Fruit fly (Drosophila melanogaster) whole organism, larva: ENCODE results near the gene Ufd4.

Experiments used
- noc ChIP-seq: fragments of 200-800 bp; sonication (Bioruptor generic); optimal IDR thresholded peaks from 3 replicates; lab custom pipeline; 2019; ENCODE audit warnings: missing biosample characterization, mild to moderate bottlenecking, missing genetic modification characterization, moderate library complexity

Gene Ufd4

dm6 chr2L:10315888-10316287 lies 23.7 kb upstream of the Ufd4 start:
- TF ChIP-seq noc, result no peak

DNA sequence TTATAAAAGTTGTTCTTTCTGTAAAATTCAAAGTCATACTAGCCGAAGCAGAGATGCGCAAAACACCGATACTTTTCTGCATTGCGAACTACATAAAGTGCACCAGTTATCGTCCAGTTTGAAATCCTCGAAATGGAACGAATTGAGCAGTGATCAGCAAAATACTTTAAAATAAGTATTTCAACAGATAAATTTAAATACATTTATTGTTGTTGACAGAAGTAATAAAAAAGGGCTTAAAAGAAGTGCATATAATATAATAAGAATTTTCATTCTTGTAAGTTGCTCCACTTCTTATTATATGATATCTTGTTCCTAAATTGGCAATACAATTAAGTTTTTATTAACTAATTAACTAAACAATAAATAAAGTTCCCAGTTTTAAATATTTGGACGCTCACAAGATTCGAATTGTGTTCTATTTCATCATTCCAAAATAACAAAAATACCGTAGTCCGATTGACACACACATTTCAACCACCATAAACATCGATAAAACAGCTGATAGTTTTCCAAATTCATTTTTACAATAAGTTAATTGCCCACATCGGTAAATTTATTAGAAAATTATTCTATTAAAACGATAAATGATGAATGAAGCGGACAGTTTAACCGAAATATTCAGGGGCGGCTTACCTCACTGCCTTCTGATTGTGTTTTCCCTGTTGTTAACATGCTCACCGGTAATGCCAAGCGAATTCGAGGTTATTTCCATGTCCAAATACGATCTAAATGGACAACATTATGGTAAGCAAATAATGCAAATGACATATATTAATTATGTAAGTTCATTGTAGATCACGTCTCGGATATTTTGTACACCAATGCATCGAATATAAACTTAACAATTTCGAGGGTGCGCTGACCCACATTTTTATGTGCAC lies 22.4 kb upstream of the Ufd4 start, which contains the start of the genes Usp14 and CG4972:
Gene Usp14 (minus strand): TSS at position 70 of the 884 bp plus-strand sequence.
Gene CG4972 (plus strand): TSS at position 466 of the 884 bp plus-strand sequence.
- TF ChIP-seq noc, result no peak

DNA sequence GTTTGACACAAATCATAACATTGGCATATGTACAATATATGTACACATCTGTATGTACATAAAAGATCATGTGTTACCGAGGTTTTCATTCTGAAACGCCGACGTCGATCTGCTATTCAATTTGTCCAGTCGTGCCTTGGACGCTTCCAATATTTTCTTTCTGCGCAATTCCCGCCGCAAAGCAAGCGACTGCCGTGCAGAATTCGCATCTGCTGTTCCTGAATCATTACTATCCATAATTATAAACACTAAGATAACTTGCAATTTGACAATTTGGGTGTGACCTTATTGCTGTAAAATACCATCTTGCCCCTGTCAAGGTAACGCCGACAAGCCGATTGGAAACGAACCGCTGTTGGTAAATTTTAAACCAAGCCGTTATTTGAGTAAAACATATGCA lies 19.7 kb upstream of the Ufd4 start:
- no peak for TF ChIP-seq noc

DNA sequence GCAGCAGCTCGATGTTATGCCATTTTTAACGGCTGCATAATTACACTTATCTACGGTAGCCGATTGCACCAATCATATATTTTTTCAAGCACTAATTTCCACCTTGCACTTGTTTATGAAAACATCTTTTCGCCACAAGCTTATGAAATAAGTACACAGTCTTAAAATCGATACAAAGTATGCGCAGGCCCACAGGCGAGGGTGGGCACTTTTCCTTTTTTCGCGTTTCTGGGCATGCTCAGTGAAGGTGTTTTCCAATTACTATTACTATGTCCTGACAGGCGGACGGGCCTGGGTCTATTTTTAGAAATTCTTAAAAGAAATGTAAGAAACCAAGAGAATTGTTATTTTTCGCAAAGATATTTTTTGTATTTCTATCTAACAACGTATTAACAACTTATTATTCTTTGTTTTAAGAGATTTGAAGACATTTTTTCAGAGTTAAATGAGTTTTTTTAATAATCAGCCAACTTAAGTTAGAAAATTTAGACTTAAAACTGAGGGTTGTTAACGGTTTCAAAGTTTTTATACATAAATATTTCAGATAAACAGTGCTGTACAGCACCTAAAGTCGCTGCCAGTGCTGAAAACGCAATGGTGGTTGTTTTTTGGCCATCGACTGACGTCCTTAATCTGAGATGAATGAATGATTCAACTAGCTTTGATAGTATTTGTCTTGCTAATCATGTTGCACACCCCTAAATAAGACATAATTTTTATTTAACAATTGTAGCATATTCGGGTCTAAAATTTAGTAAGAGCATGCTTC lies 18.6 kb upstream of the Ufd4 start, which contains the start of gene Cdk5alpha:
Gene Cdk5alpha (minus strand): TSS at position 343 of the 769 bp plus-strand sequence.
- no peak for TF ChIP-seq noc

dm6 chr2L:10306518-10307260 lies 14.5 kb upstream of the Ufd4 start, which contains the start of the genes CG5390 and CG4968:
CG5390 (minus strand) TSS chr2L:10306594.
CG4968 (plus strand) TSS chr2L:10306922.
- TF ChIP-seq noc, result peak; percentile 59

DNA sequence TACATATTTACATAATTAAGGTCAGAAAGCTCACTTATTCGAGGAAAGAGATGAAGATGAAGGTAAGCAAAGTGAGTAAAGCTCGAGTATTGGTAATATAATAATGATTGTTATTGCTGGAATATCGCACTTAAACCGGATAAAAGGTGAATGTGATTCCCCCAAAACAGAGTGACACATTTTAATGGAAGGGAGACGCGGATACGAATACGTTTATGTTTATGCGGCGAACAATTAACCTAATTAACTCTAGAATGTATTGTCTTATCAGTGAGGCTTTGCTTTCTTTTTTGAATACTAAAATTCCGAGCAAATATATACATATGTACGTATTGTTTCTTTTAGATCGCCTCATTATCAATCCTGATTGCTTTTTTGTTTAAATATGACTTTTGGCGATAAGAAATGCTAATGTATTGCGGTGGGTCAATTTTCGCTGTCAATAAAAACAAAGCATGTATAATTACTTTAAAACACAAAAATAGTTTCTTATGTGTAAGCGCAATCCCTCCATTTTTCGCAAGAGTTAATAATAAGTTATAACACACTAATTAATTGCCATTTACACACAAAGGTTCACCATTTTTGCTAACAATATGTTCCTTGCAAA lies 13.5 kb upstream of the Ufd4 start:
- peak; percentile 64 for TF ChIP-seq noc

- no peak for TF ChIP-seq noc
Measured at dm6 chr2L:10303786-10304185, 11.6 kb upstream of the Ufd4 start, which contains the start of gene nmd. nmd (minus strand) TSS chr2L:10303947.

DNA sequence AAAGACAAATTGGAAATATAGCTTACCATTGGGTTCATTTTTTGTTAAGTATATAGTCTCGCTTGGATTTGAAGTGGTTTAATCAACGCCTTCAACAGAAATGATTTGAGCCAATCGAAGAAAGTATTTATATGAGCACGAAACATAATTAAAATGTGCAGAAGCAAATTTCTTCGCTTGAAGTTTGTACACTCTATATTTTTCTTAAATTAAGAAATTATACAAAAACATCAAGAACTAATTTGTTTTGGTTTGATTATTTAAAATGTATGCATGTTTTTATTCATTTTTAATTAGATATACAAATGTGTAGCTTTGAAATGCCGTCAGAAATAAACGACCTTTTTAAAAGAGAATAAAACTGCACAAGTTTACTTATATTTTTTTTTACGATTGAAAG lies 9.8 kb upstream of the Ufd4 start, which contains the start of gene CG13138:
Gene CG13138 (minus strand): TSS at position 101 of the 400 bp plus-strand sequence.
- TF ChIP-seq noc, result no peak

DNA sequence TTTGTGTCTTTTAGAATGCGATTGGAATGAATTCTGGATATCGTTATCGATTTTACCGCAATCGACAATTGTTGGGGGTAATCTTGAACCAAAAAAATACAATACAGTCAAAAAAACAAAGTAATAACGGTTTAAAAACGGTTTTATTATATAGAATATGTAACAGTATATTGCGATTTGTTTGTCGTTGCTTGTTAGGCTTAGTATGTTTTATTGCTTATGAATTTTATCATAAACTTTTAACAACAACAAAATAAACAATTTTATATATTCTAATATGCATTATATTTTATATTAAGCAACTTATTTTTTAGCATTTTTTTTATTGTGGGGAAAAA lies 7.6 kb upstream of the Ufd4 start, which contains the start of gene CYLD:
Gene CYLD (minus strand): TSS at position 38 of the 338 bp plus-strand sequence.
- no peak for TF ChIP-seq noc

DNA sequence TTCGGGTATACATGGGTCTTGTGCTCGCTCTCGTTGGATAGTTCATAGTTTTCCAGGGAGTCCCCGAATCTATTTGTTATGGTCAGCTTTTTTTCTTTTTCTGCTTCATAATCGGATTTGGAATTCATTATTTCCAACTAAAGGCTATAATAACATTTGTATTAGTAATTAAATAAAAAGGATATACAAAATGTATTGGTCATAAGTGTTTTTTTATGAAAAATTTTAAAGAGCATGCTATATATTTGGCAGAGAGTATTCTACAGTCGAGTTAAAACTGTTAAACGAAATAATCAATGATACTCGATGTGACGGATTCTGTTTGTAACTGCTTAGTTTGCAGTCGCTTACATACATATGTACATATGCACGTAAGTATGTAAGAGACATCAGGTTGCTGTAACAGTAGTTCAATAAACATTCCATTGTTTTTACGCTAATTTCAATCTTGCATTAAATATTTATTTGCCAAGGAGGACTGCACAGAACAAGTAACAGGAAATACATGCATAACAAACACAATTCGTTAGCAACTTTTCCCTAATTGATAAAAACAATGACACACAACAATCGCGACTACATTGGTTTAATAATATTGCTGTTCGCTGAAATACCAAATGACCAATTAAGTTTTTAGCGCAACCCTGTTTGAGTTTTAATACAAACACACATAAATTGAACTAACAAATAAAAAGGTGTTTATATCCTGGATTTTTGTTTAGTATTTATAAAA lies 7.1 kb upstream of the Ufd4 start:
- TF ChIP-seq noc, result no peak

- TF ChIP-seq noc, result no peak
Measured at dm6 chr2L:10298306-10298705, 6.1 kb upstream of the Ufd4 start.

DNA sequence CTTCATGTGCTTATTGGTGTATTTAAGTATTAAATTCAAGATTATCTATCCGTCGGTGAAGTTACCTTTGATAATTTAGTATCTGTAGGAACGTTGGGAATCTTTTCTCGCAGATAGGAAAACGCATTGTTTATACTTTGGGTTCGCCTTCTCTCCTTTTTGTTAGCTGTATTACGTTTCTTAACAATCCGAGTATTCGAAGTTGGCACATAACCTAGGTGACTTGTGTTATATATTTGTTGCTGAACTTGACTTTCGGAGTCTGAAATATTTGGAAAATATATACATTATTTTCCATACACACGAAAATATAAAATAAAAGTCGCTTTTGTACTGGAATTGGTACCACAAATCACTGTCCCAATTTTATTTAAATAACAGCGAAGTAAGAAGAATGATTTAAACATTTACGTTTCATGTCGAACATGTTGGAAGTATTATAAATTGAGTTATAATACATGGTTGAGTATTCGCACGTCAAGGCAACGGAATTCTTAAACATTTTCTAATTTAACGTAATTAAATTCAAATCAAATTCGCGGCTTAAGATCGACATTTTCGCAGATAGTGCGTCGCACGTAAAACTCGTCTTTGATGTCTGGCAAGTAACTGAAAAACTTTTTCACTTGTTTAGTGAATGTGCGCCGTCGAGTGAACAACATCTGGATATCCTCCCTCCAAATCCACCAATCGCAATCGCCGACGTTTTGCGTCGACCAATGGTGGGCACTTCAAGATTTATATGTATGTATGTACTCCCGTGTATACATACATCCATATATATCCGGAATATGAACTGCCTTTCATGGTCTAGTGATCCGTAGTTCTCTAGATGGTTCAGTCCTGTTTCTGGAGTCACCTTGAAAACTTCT lies 2.9 kb upstream of the Ufd4 start, which contains the start of gene Hand:
Gene Hand (minus strand): TSS at position 588 of the 872 bp plus-strand sequence.
- no peak for TF ChIP-seq noc

dm6 chr2L:10291276-10291675 lies 889 bp downstream of the Ufd4 start:
- TF ChIP-seq noc, result no peak

dm6 chr2L:10280772-10281171 lies 11.4 kb downstream of the Ufd4 start, which contains the start of gene CG34043:
CG34043 (minus strand) TSS chr2L:10280872.
- no peak for TF ChIP-seq noc
